Worm (Caenorhabditis elegans) whole organism, midembryonic: ENCODE results near the gene enu-3.5.

ENCODE experiments used
- flt-1 ChIP-seq: fragments of 200-800 bp; sonication (Bioruptor generic); IDR thresholded peaks from 2 replicates; pipeline ENCODE4 v1.3.6; 2022; ENCODE audit warnings: missing genetic modification characterization, missing compliant biosample characterization
- klf-2 ChIP-seq: fragments of 200-800 bp; sonication (Bioruptor generic); conservative IDR thresholded peaks from 2 replicates; pipeline ENCODE4 v1.3.6; 2022; ENCODE audit warnings: missing genetic modification reagents, missing genetic modification characterization, missing compliant biosample characterization
- ref-1 ChIP-seq: fragments of 200-800 bp; sonication (Bioruptor generic); conservative IDR thresholded peaks from 2 replicates; pipeline ENCODE4 v1.3.6; 2022; ENCODE audit warnings: missing genetic modification reagents, missing genetic modification characterization, missing compliant biosample characterization
- tab-1 ChIP-seq: fragments of 200-800 bp; sonication (Bioruptor generic); IDR thresholded peaks from 2 replicates; pipeline ENCODE4 v1.3.6; 2022; ENCODE audit warnings: missing genetic modification characterization, missing compliant biosample characterization
- ztf-29 ChIP-seq: fragments of 200-800 bp; sonication (Bioruptor generic); IDR thresholded peaks from 2 replicates; pipeline ENCODE4 v1.3.6; 2022; ENCODE audit warnings: missing genetic modification reagents, missing genetic modification characterization, missing compliant biosample characterization

ce11 chrIII:12838299-12838698 lies 39.7 kb upstream of the enu-3.5 start:
- TF ChIP-seq klf-2 (GFP tag; lab: Robert Waterston, UW) (no peak), ref-1 (GFP tag; lab: Robert Waterston, UW) (no peak), tab-1 (GFP tag; lab: Robert Waterston, UW) (no peak), flt-1 (GFP tag; lab: Robert Waterston, UW) (no peak), ztf-29 (no peak)
